Worm (Caenorhabditis elegans): ENCODE results near the gene C42D4.19.
A peak's percentile ranks its signal among the peaks of the same experiment; 100 is the strongest.

C42D4.19 gene

DNA sequence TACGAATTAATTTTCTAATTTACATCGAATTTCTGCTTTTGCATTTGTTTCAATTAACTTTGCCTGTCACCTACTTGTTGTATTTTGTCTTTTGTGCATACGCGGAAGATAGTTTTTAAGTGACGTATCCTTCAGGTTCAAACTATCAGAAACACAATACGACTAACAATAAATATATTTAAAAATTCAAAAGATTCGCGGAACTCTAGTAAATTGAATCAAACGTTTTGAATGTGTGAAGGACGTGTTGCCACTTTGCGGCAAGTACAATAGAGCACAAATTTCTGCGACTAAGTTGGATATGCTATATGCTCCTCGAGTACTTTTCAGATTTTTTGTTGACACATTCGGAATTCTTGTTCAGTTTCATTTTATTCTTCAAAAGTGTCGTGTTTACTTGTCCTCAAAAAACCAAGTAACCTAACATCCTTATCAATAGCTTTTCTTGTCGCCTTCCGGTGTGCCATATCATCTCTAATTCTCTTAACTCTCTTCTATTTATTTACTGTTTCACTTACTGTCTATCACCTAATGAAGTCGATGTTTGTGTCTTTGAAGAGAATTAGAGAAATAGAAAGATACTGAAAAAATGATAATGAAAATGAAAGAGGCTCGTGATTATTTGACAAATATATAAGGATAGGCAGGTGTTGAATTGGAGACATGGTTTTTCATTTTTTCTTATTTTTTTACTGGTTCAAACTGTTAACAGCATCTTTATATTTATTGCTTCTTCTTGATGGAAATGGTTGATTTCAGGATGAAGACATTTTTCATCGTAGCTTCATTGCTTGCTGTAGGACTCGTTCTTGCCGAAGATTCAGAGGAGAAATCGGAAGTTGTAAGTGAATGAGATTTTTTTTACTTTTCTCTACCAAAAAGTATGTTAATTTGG, 13.3 kb downstream of the C42D4.19 start, which contains the start of gene srlf-7:
TSS of gene srlf-7 (plus strand) at position 760 of the 895 bp plus-strand sequence.
- no peak for TF ChIP-seq ama-1 (optimal IDR thresholded peaks at IDR 0.05)
- no peak for TF ChIP-seq unc-62 (GFP tag; optimal IDR thresholded peaks at IDR 0.05)
- no peak for TF ChIP-seq R02D3.7 (tag; optimal IDR thresholded peaks at IDR 0.05)
- no peak for TF ChIP-seq nhr-10 (tag; optimal IDR thresholded peaks at IDR 0.05)
- no peak for TF ChIP-seq ceh-16 (tag; optimal IDR thresholded peaks at IDR 0.05)
- TF ChIP-seq sma-3 (GFP tag; optimal IDR thresholded peaks at IDR 0.05): peak; percentile 78
- no peak for TF ChIP-seq elt-3 (tag; optimal IDR thresholded peaks at IDR 0.05)
- TF ChIP-seq skn-1 (tag; optimal IDR thresholded peaks at IDR 0.05): no peak
- TF ChIP-seq ztf-4 (tag; optimal IDR thresholded peaks at IDR 0.05): no peak
- no peak for TF ChIP-seq ceh-82 (tag; optimal IDR thresholded peaks at IDR 0.05)
- TF ChIP-seq lin-13 (GFP tag; optimal IDR thresholded peaks at IDR 0.05): no peak
- peak; percentile 70 for TF ChIP-seq nhr-25 (tag; optimal IDR thresholded peaks at IDR 0.05)
- TF ChIP-seq alr-1 (tag; optimal IDR thresholded peaks at IDR 0.05): no peak
- peak; percentile 82 for TF ChIP-seq sma-9 (GFP tag; optimal IDR thresholded peaks at IDR 0.05)
- no peak for TF ChIP-seq sma-9 (tag; optimal IDR thresholded peaks at IDR 0.05)
- peak; percentile 76 for TF ChIP-seq crh-2 (tag; optimal IDR thresholded peaks at IDR 0.05)
- peak; percentile 98 for TF ChIP-seq fos-1 (tag; optimal IDR thresholded peaks at IDR 0.05)
- no peak for TF ChIP-seq nhr-12 (tag; optimal IDR thresholded peaks at IDR 0.05)
- no peak for TF ChIP-seq unc-55 (GFP tag; optimal IDR thresholded peaks at IDR 0.05)
- no peak for TF ChIP-seq nhr-237 (tag; optimal IDR thresholded peaks at IDR 0.05)
- TF ChIP-seq gmeb-1 (tag; optimal IDR thresholded peaks at IDR 0.05): peak; percentile 75
- no peak for TF ChIP-seq elt-1 (tag; optimal IDR thresholded peaks at IDR 0.05)
- peak; percentile 27 for TF ChIP-seq nhr-129 (tag; optimal IDR thresholded peaks at IDR 0.05)
- TF ChIP-seq dmd-4 (tag; optimal IDR thresholded peaks at IDR 0.05): no peak
- TF ChIP-seq blmp-1 (tag; optimal IDR thresholded peaks at IDR 0.05; ENCODE audit: insufficient read depth): peak; percentile 77
- peak; percentile 43 for TF ChIP-seq F13H6.1 (tag; optimal IDR thresholded peaks at IDR 0.05)
- TF ChIP-seq C34F6.9 (tag; optimal IDR thresholded peaks at IDR 0.05): peak; percentile 21
- no peak for TF ChIP-seq aly-2 (tag; optimal IDR thresholded peaks at IDR 0.05)
- TF ChIP-seq mdl-1 (tag; optimal IDR thresholded peaks at IDR 0.05): peak in 1 of 2 experiments; percentile 11
- no peak for TF ChIP-seq peb-1 (tag; optimal IDR thresholded peaks at IDR 0.05)
- peak; percentile 41 for TF ChIP-seq nhr-21 (tag; optimal IDR thresholded peaks at IDR 0.05)
- TF ChIP-seq Y55F3AM.14 (GFP tag; optimal IDR thresholded peaks at IDR 0.05): no peak
- TF ChIP-seq nhr-23 (tag; optimal IDR thresholded peaks at IDR 0.05): no peak
- no peak for TF ChIP-seq mbf-1 (tag; optimal IDR thresholded peaks at IDR 0.05)
- no peak for TF ChIP-seq sem-4 (tag; optimal IDR thresholded peaks at IDR 0.05)
- no peak for TF ChIP-seq lin-39 (tag; optimal IDR thresholded peaks at IDR 0.05)
- no peak for TF ChIP-seq snpc-4 (tag; optimal IDR thresholded peaks at IDR 0.05)
- no peak for TF ChIP-seq lsy-2 (tag; optimal IDR thresholded peaks at IDR 0.05)
- peak; percentile 77 for TF ChIP-seq egl-27 (tag; optimal IDR thresholded peaks at IDR 0.05)
- TF ChIP-seq mab-5 (tag; optimal IDR thresholded peaks at IDR 0.05): no peak
- TF ChIP-seq nhr-6 (tag; optimal IDR thresholded peaks at IDR 0.05): no peak

DNA sequence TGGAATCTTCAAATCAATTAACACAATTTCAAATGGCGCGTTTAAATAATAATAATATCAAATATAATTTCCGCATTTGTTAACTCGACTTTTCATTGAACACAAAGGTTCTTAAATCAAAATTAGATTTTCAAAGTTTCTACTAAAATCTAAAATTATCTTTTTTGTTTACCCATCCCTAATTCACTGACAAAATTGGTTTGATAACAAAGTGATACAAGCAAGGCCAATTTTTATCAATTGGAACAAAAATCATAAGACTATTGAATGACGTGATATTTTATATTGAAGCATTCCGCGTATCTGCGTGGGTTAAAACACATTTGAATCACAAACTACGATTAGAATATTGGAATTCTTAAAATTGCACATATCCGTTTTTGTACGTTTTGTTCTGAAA, 15.0 kb downstream of the C42D4.19 start:
- TF ChIP-seq nhr-12 (tag; optimal IDR thresholded peaks at IDR 0.05): no peak
- peak; percentile 51 for TF ChIP-seq gmeb-1 (tag; optimal IDR thresholded peaks at IDR 0.05)
- TF ChIP-seq R02D3.7 (tag; optimal IDR thresholded peaks at IDR 0.05): no peak
- no peak for TF ChIP-seq unc-62 (GFP tag; optimal IDR thresholded peaks at IDR 0.05)
- TF ChIP-seq nhr-77 (tag; optimal IDR thresholded peaks at IDR 0.05): no peak
- no peak for TF ChIP-seq mbf-1 (tag; optimal IDR thresholded peaks at IDR 0.05)
- TF ChIP-seq fos-1 (tag; optimal IDR thresholded peaks at IDR 0.05): peak; percentile 78
- TF ChIP-seq ztf-4 (tag; optimal IDR thresholded peaks at IDR 0.05): no peak
- no peak for TF ChIP-seq lsy-2 (tag; optimal IDR thresholded peaks at IDR 0.05)
- TF ChIP-seq elt-3 (tag; optimal IDR thresholded peaks at IDR 0.05): no peak
- no peak for TF ChIP-seq aly-2 (tag; optimal IDR thresholded peaks at IDR 0.05)
- TF ChIP-seq ztf-11 (tag; optimal IDR thresholded peaks at IDR 0.05): no peak
- no peak for TF ChIP-seq blmp-1 (tag; optimal IDR thresholded peaks at IDR 0.05; ENCODE audit: insufficient read depth)
- no peak for TF ChIP-seq ceh-82 (tag; optimal IDR thresholded peaks at IDR 0.05)
- TF ChIP-seq unc-39 (tag; optimal IDR thresholded peaks at IDR 0.05): no peak
- no peak for TF ChIP-seq nhr-25 (tag; optimal IDR thresholded peaks at IDR 0.05)
- TF ChIP-seq sma-9 (GFP tag; optimal IDR thresholded peaks at IDR 0.05): peak; percentile 83
- no peak for TF ChIP-seq sma-9 (tag; optimal IDR thresholded peaks at IDR 0.05)
- peak; percentile 47 for TF ChIP-seq crh-2 (tag; optimal IDR thresholded peaks at IDR 0.05)
- TF ChIP-seq lin-39 (tag; optimal IDR thresholded peaks at IDR 0.05): no peak
- no peak for TF ChIP-seq nhr-237 (tag; optimal IDR thresholded peaks at IDR 0.05)
- no peak for TF ChIP-seq lin-11 (tag; optimal IDR thresholded peaks at IDR 0.05)
- no peak for TF ChIP-seq peb-1 (tag; optimal IDR thresholded peaks at IDR 0.05)
- TF ChIP-seq ztf-1 (GFP tag; conservative IDR thresholded peaks at IDR 0.05): no peak
- no peak for TF ChIP-seq unc-55 (GFP tag; optimal IDR thresholded peaks at IDR 0.05)
- TF ChIP-seq nhr-23 (tag; optimal IDR thresholded peaks at IDR 0.05): no peak
- TF ChIP-seq lin-13 (GFP tag; optimal IDR thresholded peaks at IDR 0.05): no peak
- no peak for TF ChIP-seq elt-1 (tag; optimal IDR thresholded peaks at IDR 0.05)
- no peak for TF ChIP-seq nhr-11 (tag; optimal IDR thresholded peaks at IDR 0.05)
- no peak for TF ChIP-seq alr-1 (tag; optimal IDR thresholded peaks at IDR 0.05)
- TF ChIP-seq ceh-16 (tag; optimal IDR thresholded peaks at IDR 0.05): no peak
- TF ChIP-seq skn-1 (tag; optimal IDR thresholded peaks at IDR 0.05): no peak
- no peak for TF ChIP-seq nhr-10 (tag; optimal IDR thresholded peaks at IDR 0.05)
- no peak for TF ChIP-seq F13H6.1 (tag; optimal IDR thresholded peaks at IDR 0.05)
- TF ChIP-seq dmd-4 (tag; optimal IDR thresholded peaks at IDR 0.05): no peak
- no peak for TF ChIP-seq nhr-129 (tag; optimal IDR thresholded peaks at IDR 0.05)
- peak; percentile 38 for TF ChIP-seq sma-3 (GFP tag; optimal IDR thresholded peaks at IDR 0.05)
